Worm (Caenorhabditis elegans) whole organism, mixed stage, embryonic: Measurements from ENCODE around the gene C05D2.8.

Source experiments
- blmp-1 ChIP-seq: fragments of 150-350 bp; optimal IDR thresholded peaks from 2 replicates; lab custom pipeline; 2014; ENCODE audit warnings: missing biosample characterization, missing genetic modification characterization
- elt-1 ChIP-seq: sonication (generic microtip); optimal IDR thresholded peaks from 2 replicates; lab custom pipeline; 2017; ENCODE audit warnings: missing genetic modification characterization, mild to moderate bottlenecking, missing compliant biosample characterization, antibody characterized with exemption, moderate library complexity, borderline replicate concordance; ENCODE audit not compliant: insufficient read depth
- lsy-2 ChIP-seq: fragments of 150-350 bp; optimal IDR thresholded peaks from 2 replicates; lab custom pipeline; 2014; ENCODE audit warnings: missing biosample characterization, missing genetic modification characterization
- mep-1 ChIP-seq: fragments of 150-350 bp; optimal IDR thresholded peaks from 2 replicates; lab custom pipeline; 2017; ENCODE audit warnings: missing biosample characterization, missing genetic modification reagents, missing genetic modification characterization, inconsistent platforms
- nhr-28 ChIP-seq: fragments of 150-350 bp; optimal IDR thresholded peaks from 2 replicates; lab custom pipeline; 2014; ENCODE audit warnings: missing biosample characterization, missing genetic modification characterization
- nhr-76 ChIP-seq: sonication (generic microtip); optimal IDR thresholded peaks from 2 replicates; lab custom pipeline; 2017; ENCODE audit warnings: missing biosample characterization, missing genetic modification characterization
- pha-4 ChIP-seq: fragments of 150-350 bp; optimal IDR thresholded peaks from 2 replicates; lab custom pipeline; 2018; ENCODE audit warnings: missing biosample characterization, missing genetic modification reagents, missing genetic modification characterization
- sem-2 ChIP-seq: fragments of 200-800 bp; sonication (Bioruptor generic); optimal IDR thresholded peaks from 2 replicates; lab custom pipeline; 2018; ENCODE audit warnings: mild to moderate bottlenecking, missing genetic modification characterization, missing compliant biosample characterization
- snpc-4 ChIP-seq: fragments of 150-350 bp; optimal IDR thresholded peaks from 2 replicates; lab custom pipeline; 2014; ENCODE audit warnings: missing biosample characterization, missing genetic modification characterization
- sptf-1 ChIP-seq: sonication (generic microtip); optimal IDR thresholded peaks from 2 replicates; lab custom pipeline; 2017; ENCODE audit warnings: mild to moderate bottlenecking, missing genetic modification characterization, moderate library complexity, missing compliant biosample characterization
- unc-39 ChIP-seq: fragments of 150-350 bp; optimal IDR thresholded peaks from 2 replicates; lab custom pipeline; 2014; ENCODE audit warnings: missing biosample characterization, missing genetic modification characterization
- unc-62 ChIP-seq: fragments of 150-350 bp; optimal IDR thresholded peaks from 2 replicates; lab custom pipeline; 2014; ENCODE audit warnings: missing biosample characterization, missing genetic modification reagents, missing genetic modification characterization
- zip-8 ChIP-seq: fragments of 150-350 bp; optimal IDR thresholded peaks from 2 replicates; lab custom pipeline; 2014; ENCODE audit warnings: missing biosample characterization, missing genetic modification characterization
- ztf-11 ChIP-seq: fragments of 150-350 bp; optimal IDR thresholded peaks from 2 replicates; lab custom pipeline; 2014; ENCODE audit warnings: missing biosample characterization, missing genetic modification characterization

- no peak for TF ChIP-seq mep-1 (tag; lab: Kevin White, UChicago)
- TF ChIP-seq nhr-28 (tag; lab: Kevin White, UChicago) = no peak
- TF ChIP-seq elt-1 (tag; lab: Kevin White, UChicago) = no peak
- TF ChIP-seq blmp-1 (tag; lab: Kevin White, UChicago) = no peak
- no peak for TF ChIP-seq lsy-2 (tag; lab: Kevin White, UChicago)
- TF ChIP-seq unc-39 = no peak
- no peak for TF ChIP-seq unc-62 (GFP tag; lab: Kevin White, UChicago)
- TF ChIP-seq snpc-4 (tag; lab: Kevin White, UChicago) = no peak
- no peak for TF ChIP-seq zip-8 (tag; lab: Kevin White, UChicago)
- TF ChIP-seq pha-4 = no peak
- TF ChIP-seq sptf-1 (tag; lab: Kevin White, UChicago) = no peak
- TF ChIP-seq nhr-76 (tag; lab: Kevin White, UChicago) = no peak
- no peak for TF ChIP-seq ztf-11 (tag; lab: Kevin White, UChicago)
- no peak for TF ChIP-seq sem-2 (GFP tag; lab: Kevin White, UChicago)
Measured at ce11 chrIII:5635179-5635578, 25.0 kb upstream of the C05D2.8 start, which contains the start of gene ckk-1.
